Fruit fly (Drosophila melanogaster): Measurements from ENCODE around the gene Ski6.
A peak's percentile ranks its signal among the peaks of the same experiment; 100 is the strongest.

Gene Ski6

DNA sequence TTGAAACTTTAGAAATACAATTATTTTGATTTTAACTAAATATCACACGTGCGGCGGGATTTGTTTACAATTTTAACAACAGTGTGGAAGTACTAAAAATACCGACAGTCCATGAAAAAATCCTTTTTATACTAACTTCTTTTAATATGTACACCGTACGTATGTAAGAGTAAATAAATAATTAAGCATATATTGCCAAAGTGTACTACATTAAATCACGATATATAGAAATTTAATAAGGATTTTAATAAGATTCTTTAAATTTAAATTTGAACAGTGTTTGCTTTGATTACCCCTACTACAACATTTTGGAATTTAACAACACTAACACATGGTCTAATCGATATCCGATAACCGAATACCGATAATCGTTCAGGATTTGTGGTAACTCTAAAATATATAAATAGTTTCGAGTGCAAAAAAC, at the start of gene Ski6, which contains the start of gene CG16812 (continued):
- no peak for TF ChIP-seq nerfin-2 (GFP tag; IDR thresholded peaks at IDR 0.05; ENCODE audit: partially characterized antibody)
- TF ChIP-seq CG17186 (GFP tag; optimal IDR thresholded peaks at IDR 0.05): no peak
- peak; percentile 76 for TF ChIP-seq CG2120 (GFP tag; optimal IDR thresholded peaks at IDR 0.05)
- TF ChIP-seq ase (GFP tag; IDR thresholded peaks at IDR 0.05): peak; percentile 65; the same call in 2 of the 3 replicates
- TF ChIP-seq odd (GFP tag; optimal IDR thresholded peaks at IDR 0.05): no peak
- TF ChIP-seq Hand (GFP tag; optimal IDR thresholded peaks at IDR 0.05): no peak
- no peak for TF ChIP-seq CG12071 (GFP tag; optimal IDR thresholded peaks at IDR 0.05)
- TF ChIP-seq da (GFP tag; optimal IDR thresholded peaks at IDR 0.05): no peak
- TF ChIP-seq az2 (GFP tag; optimal IDR thresholded peaks at IDR 0.05): peak; percentile 71
- no peak for TF ChIP-seq CG14965 (GFP tag; optimal IDR thresholded peaks at IDR 0.05; ENCODE audit: borderline replicate concordance)
- TF ChIP-seq CG32772 (GFP tag; IDR thresholded peaks at IDR 0.05): peak; percentile 56
- no peak for TF ChIP-seq CG17912 (GFP tag; optimal IDR thresholded peaks at IDR 0.05)
- no peak for TF ChIP-seq hkb (optimal IDR thresholded peaks at IDR 0.05)
- TF ChIP-seq hkb (GFP tag; IDR thresholded peaks at IDR 0.05): peak; percentile 69
- no peak for TF ChIP-seq dan (GFP tag; IDR thresholded peaks at IDR 0.05)
- TF ChIP-seq Drgx (GFP tag; IDR thresholded peaks at IDR 0.05): no peak
- peak; percentile 77 for TF ChIP-seq Ptx1 (GFP tag; IDR thresholded peaks at IDR 0.05)
- TF ChIP-seq CG4820 (GFP tag; optimal IDR thresholded peaks at IDR 0.05): peak; percentile 53
- TF ChIP-seq C15 (GFP tag; IDR thresholded peaks at IDR 0.05): no peak
- TF ChIP-seq CG7372 (GFP tag; IDR thresholded peaks at IDR 0.05): no peak
- TF ChIP-seq CG13894 (tag; optimal IDR thresholded peaks at IDR 0.05): no peak
- TF ChIP-seq hb (GFP tag; IDR thresholded peaks at IDR 0.05; ENCODE audit: partially characterized antibody): no peak
- TF ChIP-seq knrl (GFP tag; IDR thresholded peaks at IDR 0.05; ENCODE audit: partially characterized antibody): no peak
- no peak for TF ChIP-seq ems (GFP tag; optimal IDR thresholded peaks at IDR 0.05)
- no peak for TF ChIP-seq ap (GFP tag; IDR thresholded peaks at IDR 0.05)
- TF ChIP-seq pros (GFP tag; optimal IDR thresholded peaks at IDR 0.05): no peak
- TF ChIP-seq ATbp (GFP tag; optimal IDR thresholded peaks at IDR 0.05): no peak
- no peak for TF ChIP-seq exex (tag; optimal IDR thresholded peaks at IDR 0.05)
- TF ChIP-seq CG12104 (GFP tag; optimal IDR thresholded peaks at IDR 0.05): peak; percentile 34
- TF ChIP-seq YL-1 (GFP tag; optimal IDR thresholded peaks at IDR 0.05): peak; percentile 66
- TF ChIP-seq sob (GFP tag; IDR thresholded peaks at IDR 0.05): no peak; the same call in 1 of the 2 replicates
- peak; percentile 50 for TF ChIP-seq CG9215 (GFP tag; IDR thresholded peaks at IDR 0.05)
- no peak for TF ChIP-seq CG8944 (GFP tag; optimal IDR thresholded peaks at IDR 0.05)
- no peak for TF ChIP-seq Taf1 (GFP tag; IDR thresholded peaks at IDR 0.05)
- no peak for TF ChIP-seq CG32767 (GFP tag; IDR thresholded peaks at IDR 0.05)
- TF ChIP-seq Meics (GFP tag; optimal IDR thresholded peaks at IDR 0.05): peak; percentile 48
- TF ChIP-seq Nf-YC (tag; optimal IDR thresholded peaks at IDR 0.05): no peak
- TF ChIP-seq CG31441 (GFP tag; IDR thresholded peaks at IDR 0.05): peak; percentile 83
- no peak for TF ChIP-seq seq (GFP tag; IDR thresholded peaks at IDR 0.05)
- no peak for TF ChIP-seq Vsx1 (GFP tag; optimal IDR thresholded peaks at IDR 0.05)
- TF ChIP-seq sc (optimal IDR thresholded peaks at IDR 0.05): no peak
- TF ChIP-seq sc (GFP tag; optimal IDR thresholded peaks at IDR 0.05): no peak
- peak; percentile 58 for TF ChIP-seq CG17385 (GFP tag; optimal IDR thresholded peaks at IDR 0.05)
- TF ChIP-seq Mrtf (GFP tag; IDR thresholded peaks at IDR 0.05): no peak
- TF ChIP-seq CG16813 (GFP tag; IDR thresholded peaks at IDR 0.05; ENCODE audit: partially characterized antibody): peak; percentile 63; the same call in 2 of the 3 replicates
- no peak for TF ChIP-seq ham (GFP tag; IDR thresholded peaks at IDR 0.05)
- TF ChIP-seq CG17568 (GFP tag; optimal IDR thresholded peaks at IDR 0.05): peak; percentile 83
- peak; percentile 25 for TF ChIP-seq CG5245 (GFP tag; optimal IDR thresholded peaks at IDR 0.05)
- peak; percentile 66 for TF ChIP-seq CrebB (tag; optimal IDR thresholded peaks at IDR 0.05)
- TF ChIP-seq grau (tag; optimal IDR thresholded peaks at IDR 0.05): peak; percentile 78
- TF ChIP-seq CG7786 (GFP tag; optimal IDR thresholded peaks at IDR 0.05): peak; percentile 12
- no peak for TF ChIP-seq B-H2 (GFP tag; optimal IDR thresholded peaks at IDR 0.05)

All from whole organism, embryonic.